Fruit fly (Drosophila melanogaster) whole organism, embryonic: ENCODE measurements around the gene Grx5.
A peak's percentile ranks its signal among the peaks of the same experiment; 100 is the strongest.

ENCODE experiments used
- Abd-B ChIP-seq: fragments of 200-800 bp; sonication (Bioruptor generic); optimal IDR thresholded peaks from 2 replicates; lab custom pipeline; 2018; ENCODE audit warnings: missing biosample characterization, mild to moderate bottlenecking, missing genetic modification characterization, moderate library complexity
- Blimp-1 ChIP-seq: fragments of 200-800 bp; sonication (Bioruptor generic); optimal IDR thresholded peaks from 3 replicates; lab custom pipeline; 2018; ENCODE audit warnings: missing biosample characterization, missing genetic modification characterization, mild to moderate bottlenecking, moderate library complexity, missing genetic modification reagents
- CG10366 ChIP-seq: fragments of 200-800 bp; sonication (Bioruptor generic); IDR thresholded peaks from 2 replicates; pipeline ENCODE4 v1.3.6; 2022; ENCODE audit warnings: missing biosample characterization, missing genetic modification characterization
- CG12236 ChIP-seq: fragments of 200-800 bp; sonication (Bioruptor generic); optimal IDR thresholded peaks from 2 replicates; lab custom pipeline; 2016; ENCODE audit warnings: missing biosample characterization, missing genetic modification characterization
- CG12744 ChIP-seq: fragments of 200-800 bp; sonication (Bioruptor generic); optimal IDR thresholded peaks from 2 replicates; lab custom pipeline; 2016; ENCODE audit warnings: missing biosample characterization, missing genetic modification characterization
- CG12769 ChIP-seq: fragments of 200-800 bp; sonication (Bioruptor generic); optimal IDR thresholded peaks from 2 replicates; lab custom pipeline; 2019; ENCODE audit warnings: missing biosample characterization, mild to moderate bottlenecking, missing genetic modification characterization, moderate library complexity
- CG1647 ChIP-seq: fragments of 200-800 bp; sonication (Bioruptor generic); optimal IDR thresholded peaks from 3 replicates; lab custom pipeline; 2016; ENCODE audit warnings: missing biosample characterization, missing genetic modification characterization
- CG16815 ChIP-seq: fragments of 200-800 bp; sonication (Bioruptor generic); optimal IDR thresholded peaks from 3 replicates; lab custom pipeline; 2017; ENCODE audit warnings: missing biosample characterization, mild to moderate bottlenecking, missing genetic modification characterization
- CG17359 ChIP-seq: fragments of 200-800 bp; sonication (Bioruptor generic); optimal IDR thresholded peaks from 3 replicates; lab custom pipeline; 2018; ENCODE audit warnings: missing biosample characterization, mild to moderate bottlenecking, missing genetic modification characterization, moderate library complexity
- CG17568 ChIP-seq: fragments of 200-800 bp; sonication (Bioruptor generic); optimal IDR thresholded peaks from 2 replicates; lab custom pipeline; 2018; ENCODE audit warnings: missing biosample characterization, mild to moderate bottlenecking, missing genetic modification characterization, moderate library complexity
- CG33557 ChIP-seq: fragments of 200-800 bp; sonication (Bioruptor generic); optimal IDR thresholded peaks from 2 replicates; lab custom pipeline; 2019; ENCODE audit warnings: missing biosample characterization, mild to moderate bottlenecking, missing genetic modification characterization, moderate library complexity
- CG34224 ChIP-seq: fragments of 200-800 bp; sonication (Bioruptor generic); IDR thresholded peaks from 3 replicates; pipeline ENCODE4 v1.3.6; 2022; ENCODE audit warnings: missing biosample characterization, missing genetic modification characterization; ENCODE audit not compliant: partially characterized antibody
- CG34422 ChIP-seq: fragments of 200-800 bp; sonication (Bioruptor generic); IDR thresholded peaks from 3 replicates; pipeline ENCODE4 v1.3.6; 2022; ENCODE audit warnings: missing biosample characterization, missing genetic modification characterization
- CG3995 ChIP-seq: fragments of 200-800 bp; sonication (Bioruptor generic); optimal IDR thresholded peaks from 3 replicates; lab custom pipeline; 2016; ENCODE audit warnings: missing biosample characterization, missing genetic modification characterization
- CG4360 ChIP-seq: fragments of 200-800 bp; sonication (Bioruptor generic); IDR thresholded peaks from 2 replicates; pipeline ENCODE4 v1.3.6; 2022; ENCODE audit warnings: missing biosample characterization, missing genetic modification characterization
- CG4404 ChIP-seq: fragments of 200-800 bp; sonication (Bioruptor generic); IDR thresholded peaks from 2 replicates; pipeline ENCODE4 v1.3.6; 2022; ENCODE audit warnings: missing biosample characterization, missing genetic modification characterization
- CG4617 ChIP-seq: fragments of 200-800 bp; sonication (Bioruptor generic); optimal IDR thresholded peaks from 3 replicates; lab custom pipeline; 2016; ENCODE audit warnings: missing biosample characterization, missing genetic modification characterization, borderline replicate concordance
- CG4730 ChIP-seq: fragments of 200-800 bp; sonication (Bioruptor generic); IDR thresholded peaks from 2 replicates; pipeline ENCODE4 v1.3.6; 2022; ENCODE audit warnings: missing biosample characterization, missing genetic modification characterization
- CG6254 ChIP-seq: fragments of 200-800 bp; sonication (Bioruptor generic); optimal IDR thresholded peaks from 3 replicates; lab custom pipeline; 2017; ENCODE audit warnings: mild to moderate bottlenecking, missing biosample characterization, missing genetic modification reagents, missing genetic modification characterization
- CG6272 ChIP-seq: fragments of 200-800 bp; sonication (Bioruptor generic); IDR thresholded peaks from 2 replicates; pipeline ENCODE4 v1.3.6; 2022; ENCODE audit warnings: missing biosample characterization, missing genetic modification characterization
- CG6654 ChIP-seq: fragments of 200-800 bp; sonication (Bioruptor generic); optimal IDR thresholded peaks from 2 replicates; lab custom pipeline; 2017; ENCODE audit warnings: missing biosample characterization, mild to moderate bottlenecking, missing genetic modification characterization
- CG7928 ChIP-seq: fragments of 200-800 bp; sonication (Bioruptor generic); optimal IDR thresholded peaks from 2 replicates; lab custom pipeline; 2017; ENCODE audit warnings: missing biosample characterization, mild to moderate bottlenecking, missing genetic modification characterization
- CG8290 ChIP-seq, 3 experiments: fragments of 200-800 bp; sonication (Bioruptor generic); optimal IDR thresholded peaks; 2 replicates each; lab custom pipeline; 2016 to 2019; ENCODE audit warnings: missing biosample characterization in 3 of 3, missing genetic modification characterization in 3 of 3, mild to moderate bottlenecking in 2 of 3, moderate library complexity in 1 of 3
- CG9876 ChIP-seq: fragments of 200-800 bp; sonication (Bioruptor generic); optimal IDR thresholded peaks from 2 replicates; lab custom pipeline; 2016; ENCODE audit warnings: missing biosample characterization, missing genetic modification characterization
- CoRest ChIP-seq: fragments of 200-800 bp; sonication (Bioruptor generic); optimal IDR thresholded peaks from 3 replicates; lab custom pipeline; 2018; ENCODE audit warnings: missing biosample characterization, mild to moderate bottlenecking, missing genetic modification characterization, moderate library complexity
- Dbx ChIP-seq: fragments of 200-800 bp; sonication (Bioruptor generic); IDR thresholded peaks from 3 replicates; pipeline ENCODE4 v1.3.6; 2022; ENCODE audit warnings: missing biosample characterization, missing genetic modification characterization
- Fer2 ChIP-seq: fragments of 200-800 bp; sonication (Bioruptor generic); optimal IDR thresholded peaks from 2 replicates; lab custom pipeline; 2018; ENCODE audit warnings: missing biosample characterization, mild to moderate bottlenecking, missing genetic modification characterization, moderate library complexity
- NC2α ChIP-seq: fragments of 200-800 bp; sonication (Bioruptor generic); optimal IDR thresholded peaks from 2 replicates; lab custom pipeline; 2016; ENCODE audit warnings: missing biosample characterization, missing genetic modification characterization
- Oaz ChIP-seq: fragments of 200-800 bp; sonication (Bioruptor generic); IDR thresholded peaks from 2 replicates; pipeline ENCODE4 v1.3.6; 2022; ENCODE audit warnings: missing biosample characterization, missing genetic modification characterization
- Ssrp ChIP-seq: fragments of 200-800 bp; sonication (Bioruptor generic); optimal IDR thresholded peaks from 2 replicates; lab custom pipeline; 2018; ENCODE audit warnings: missing biosample characterization, mild to moderate bottlenecking, missing genetic modification characterization, moderate library complexity
- Stat92E ChIP-seq, 3 experiments: fragments of >200 bp in 2 of 3; fragments of 200-800 bp in 1 of 3; sonication (Bioruptor generic) in 1 of 3; optimal IDR thresholded peaks; 2 replicates each; lab custom pipeline; 2017 to 2019; ENCODE audit warnings: missing biosample characterization in 3 of 3, missing genetic modification characterization in 3 of 3, mild to moderate bottlenecking in 1 of 3, moderate library complexity in 1 of 3
- abd-A ChIP-seq: fragments of 200-800 bp; sonication (Bioruptor generic); optimal IDR thresholded peaks from 3 replicates; lab custom pipeline; 2019; ENCODE audit warnings: missing biosample characterization, mild to moderate bottlenecking, missing genetic modification characterization, moderate library complexity
- chif ChIP-seq, 2 experiments: fragments of 200-800 bp; sonication (Bioruptor generic); optimal IDR thresholded peaks; 3 replicates each; lab custom pipeline; 2016; ENCODE audit warnings: missing biosample characterization in 2 of 2, missing genetic modification characterization in 2 of 2
- da ChIP-seq: fragments of 200-800 bp; sonication (Bioruptor generic); optimal IDR thresholded peaks from 2 replicates; lab custom pipeline; 2016; ENCODE audit warnings: missing biosample characterization, missing genetic modification characterization
- kah ChIP-seq: fragments of 200-800 bp; sonication (Bioruptor generic); optimal IDR thresholded peaks from 2 replicates; lab custom pipeline; 2018; ENCODE audit warnings: missing biosample characterization, mild to moderate bottlenecking, missing genetic modification characterization
- knrl ChIP-seq: fragments of 200-800 bp; sonication (Bioruptor generic); IDR thresholded peaks from 3 replicates; pipeline ENCODE4 v1.3.6; 2022; ENCODE audit warnings: missing biosample characterization, missing genetic modification characterization; ENCODE audit not compliant: partially characterized antibody
- lov ChIP-seq, 2 experiments: fragments of 200-800 bp in 1 of 2; fragments of >200 bp in 1 of 2; sonication (Bioruptor generic) in 1 of 2; IDR thresholded peaks in 1 of 2; optimal IDR thresholded peaks in 1 of 2; 2 replicates in 1 of 2; 3 replicates in 1 of 2; pipeline versions ENCODE4 v1.3.6 to Lab custom; 2017 to 2022; ENCODE audit warnings: missing biosample characterization in 1 of 2, missing genetic modification characterization in 1 of 2
- mirr ChIP-seq: fragments of 200-800 bp; sonication (Bioruptor generic); optimal IDR thresholded peaks from 3 replicates; lab custom pipeline; 2018; ENCODE audit warnings: missing biosample characterization, mild to moderate bottlenecking, missing genetic modification characterization
- oc ChIP-seq: fragments of 200-800 bp; sonication (Bioruptor generic); optimal IDR thresholded peaks from 2 replicates; lab custom pipeline; 2018; ENCODE audit warnings: missing biosample characterization, mild to moderate bottlenecking, missing genetic modification characterization, moderate library complexity
- p53 ChIP-seq: fragments of 200-800 bp; sonication (Bioruptor generic); optimal IDR thresholded peaks from 2 replicates; lab custom pipeline; 2016; ENCODE audit warnings: missing biosample characterization, missing genetic modification characterization
- pho ChIP-seq: fragments of 200-800 bp; sonication (Bioruptor generic); optimal IDR thresholded peaks from 2 replicates; lab custom pipeline; 2016; ENCODE audit warnings: missing biosample characterization, missing genetic modification characterization
- pita ChIP-seq: fragments of 200-800 bp; sonication (Bioruptor generic); optimal IDR thresholded peaks from 2 replicates; lab custom pipeline; 2017; ENCODE audit warnings: missing biosample characterization, mild to moderate bottlenecking, missing genetic modification characterization
- pnt ChIP-seq: fragments of 200-800 bp; sonication (Bioruptor generic); optimal IDR thresholded peaks from 3 replicates; lab custom pipeline; 2016; ENCODE audit warnings: missing biosample characterization, missing genetic modification characterization
- psq ChIP-seq: fragments of 200-800 bp; sonication (Bioruptor generic); optimal IDR thresholded peaks from 2 replicates; lab custom pipeline; 2017; ENCODE audit warnings: missing biosample characterization, missing genetic modification characterization
- schlank ChIP-seq: fragments of 200-800 bp; sonication (Bioruptor generic); optimal IDR thresholded peaks from 2 replicates; lab custom pipeline; 2018; ENCODE audit warnings: missing biosample characterization, mild to moderate bottlenecking, missing genetic modification characterization
- shn ChIP-seq: fragments of 200-800 bp; sonication (Bioruptor generic); optimal IDR thresholded peaks from 3 replicates; lab custom pipeline; 2016; ENCODE audit warnings: missing biosample characterization, missing genetic modification characterization
- sqz ChIP-seq: fragments of 200-800 bp; sonication (Bioruptor generic); optimal IDR thresholded peaks from 3 replicates; lab custom pipeline; 2018; ENCODE audit warnings: missing biosample characterization, mild to moderate bottlenecking, missing genetic modification characterization
- toy ChIP-seq: fragments of 200-800 bp; sonication (Bioruptor generic); IDR thresholded peaks from 2 replicates; pipeline ENCODE4 v1.3.6; 2022; ENCODE audit warnings: missing biosample characterization, missing genetic modification characterization
- zen2 ChIP-seq: fragments of 200-800 bp; sonication (Bioruptor generic); IDR thresholded peaks from 3 replicates; pipeline ENCODE4 v1.3.6; 2022; ENCODE audit warnings: missing biosample characterization, missing genetic modification characterization; ENCODE audit not compliant: partially characterized antibody

Gene Grx5

dm6 chrX:14837983-14838382 is at the start of gene Grx5 (continued):
- no peak for TF ChIP-seq CG6272 (GFP tag; lab: Robert Waterston, UW)

- TF ChIP-seq Fer2 (tag; lab: Kevin White, UChicago) (no peak), CG6254 (GFP tag; lab: Kevin White, UChicago) (no peak), chif (GFP tag; optimal IDR thresholded peaks at IDR 0.05; lab: Kevin White, UChicago) (no peak), shn (GFP tag; lab: Kevin White, UChicago) (no peak), Blimp-1 (GFP tag; lab: Kevin White, UChicago) (peak; percentile 9), Oaz (no peak), CG17568 (GFP tag; lab: Kevin White, UChicago) (no peak), CG4730 (GFP tag; lab: Robert Waterston, UW) (no peak), CG4617 (GFP tag; lab: Kevin White, UChicago) (no peak), CG1647 (GFP tag; lab: Kevin White, UChicago) (no peak), oc (peak; percentile 35), CG12236 (GFP tag; lab: Kevin White, UChicago) (no peak), toy (GFP tag; lab: Robert Waterston, UW) (no peak), CG8290 (GFP tag; optimal IDR thresholded peaks at IDR 0.05; lab: Kevin White, UChicago) (no peak), CG8290 (tag; optimal IDR thresholded peaks at IDR 0.05; lab: Kevin White, UChicago) (no peak), knrl (GFP tag; lab: Robert Waterston, UW) (no peak), CG4360 (GFP tag; lab: Robert Waterston, UW) (no peak), psq (no peak), zen2 (GFP tag; lab: Robert Waterston, UW) (no peak), CG17359 (tag; lab: Kevin White, UChicago) (no peak), Abd-B (peak; percentile 11), CG16815 (GFP tag; lab: Kevin White, UChicago) (no peak), pnt (GFP tag; lab: Kevin White, UChicago) (no peak), mirr (no peak), CG4404 (GFP tag; lab: Robert Waterston, UW) (no peak), p53 (no peak), pho (GFP tag; lab: Kevin White, UChicago) (no peak), CG6654 (GFP tag; lab: Kevin White, UChicago) (peak; percentile 97), CG7928 (no peak), CG12769 (tag; lab: Kevin White, UChicago) (peak; percentile 74), pita (GFP tag; lab: Kevin White, UChicago) (no peak), sqz (GFP tag; lab: Kevin White, UChicago) (peak; percentile 7), CG34422 (GFP tag; lab: Robert Waterston, UW) (no peak), kah (GFP tag; lab: Kevin White, UChicago) (no peak), abd-A (tag; lab: Kevin White, UChicago) (no peak), NC2α (GFP tag; lab: Kevin White, UChicago) (no peak), Ssrp (tag; lab: Kevin White, UChicago) (no peak), CG9876 (no peak)
- TF ChIP-seq, all 482 proteins: peak for 6
These were observed 47.6 kb upstream of the Grx5 start for dm6 chrX:14885554-14885953.

dm6 chrX:14883993-14884392 is 46.0 kb upstream of the Grx5 start:
- TF ChIP-seq CG3995, result no peak
- no peak for TF ChIP-seq CG12744 (GFP tag; lab: Kevin White, UChicago)
- TF ChIP-seq CoRest (tag; lab: Kevin White, UChicago), result no peak
- TF ChIP-seq Dbx (GFP tag; lab: Robert Waterston, UW), result no peak
- TF ChIP-seq CG33557 (GFP tag; lab: Kevin White, UChicago), result no peak
- TF ChIP-seq CG34224 (GFP tag; lab: Robert Waterston, UW), result no peak
- no peak for TF ChIP-seq CG10366
- no peak for TF ChIP-seq schlank (tag; lab: Kevin White, UChicago)
- no peak for TF ChIP-seq da (GFP tag; lab: Kevin White, UChicago)
- TF ChIP-seq lov (optimal IDR thresholded peaks at IDR 0.05; lab: Kevin White, UChicago), result no peak
- TF ChIP-seq lov (GFP tag; IDR thresholded peaks at IDR 0.05; lab: Robert Waterston, UW), result no peak
- TF ChIP-seq Stat92E (GFP tag; optimal IDR thresholded peaks at IDR 0.05; lab: Kevin White, UChicago), result no peak
- no peak for TF ChIP-seq Fer2 (tag; lab: Kevin White, UChicago)
